Fruit fly (Drosophila melanogaster) whole organism, wandering third instar larva: ENCODE measurements around the gene CG7706.
A peak's percentile ranks its signal among the peaks of the same experiment; 100 is the strongest.

Source experiments
- Abd-B ChIP-seq: fragments of >200 bp; optimal IDR thresholded peaks from 2 replicates; lab custom pipeline; 2017; ENCODE audit warnings: missing biosample characterization, missing genetic modification characterization
- CG32264 ChIP-seq: fragments of 200-800 bp; sonication (Bioruptor generic); optimal IDR thresholded peaks from 2 replicates; lab custom pipeline; 2016; ENCODE audit warnings: missing biosample characterization, missing genetic modification characterization
- CG9705 ChIP-seq: fragments of 200-800 bp; sonication (Bioruptor generic); optimal IDR thresholded peaks from 2 replicates; lab custom pipeline; 2018; ENCODE audit warnings: missing biosample characterization, mild to moderate bottlenecking, missing genetic modification characterization
- CrebA ChIP-seq: fragments of 200-800 bp; sonication (Bioruptor generic); optimal IDR thresholded peaks from 2 replicates; lab custom pipeline; 2016; ENCODE audit warnings: missing biosample characterization, mild to moderate bottlenecking, missing genetic modification characterization, borderline replicate concordance
- Dfd ChIP-seq: fragments of >200 bp; optimal IDR thresholded peaks from 2 replicates; lab custom pipeline; 2017; ENCODE audit warnings: missing biosample characterization, missing genetic modification characterization
- GATAd ChIP-seq: sonication (Bioruptor generic); optimal IDR thresholded peaks from 2 replicates; lab custom pipeline; 2016; ENCODE audit warnings: missing biosample characterization, missing genetic modification characterization
- HLH106 ChIP-seq: fragments of 200-800 bp; optimal IDR thresholded peaks from 3 replicates; lab custom pipeline; 2019; ENCODE audit warnings: missing biosample characterization, mild to moderate bottlenecking, missing genetic modification characterization, moderate library complexity
- Hnf4 ChIP-seq: fragments of 200-800 bp; sonication (Bioruptor generic); optimal IDR thresholded peaks from 2 replicates; lab custom pipeline; 2016; ENCODE audit warnings: missing biosample characterization, mild to moderate bottlenecking, missing genetic modification characterization
- Hr83 ChIP-seq: fragments of 200-300 bp; sonication (Bioruptor generic); optimal IDR thresholded peaks from 2 replicates; lab custom pipeline; 2016; ENCODE audit warnings: missing biosample characterization, mild to moderate bottlenecking, missing genetic modification characterization, moderate library complexity; ENCODE audit not compliant: poor library complexity, severe bottlenecking
- Mio ChIP-seq: sonication (Bioruptor generic); optimal IDR thresholded peaks from 2 replicates; lab custom pipeline; 2016; ENCODE audit warnings: missing biosample characterization, missing genetic modification characterization
- Myc ChIP-seq: fragments of >200 bp; optimal IDR thresholded peaks from 2 replicates; lab custom pipeline; 2017
- Rel ChIP-seq, 2 experiments: fragments of 200-800 bp; sonication (Bioruptor generic) in 1 of 2; optimal IDR thresholded peaks; 2 replicates in 1 of 2; 3 replicates in 1 of 2; lab custom pipeline; 2016 to 2019; ENCODE audit warnings: mild to moderate bottlenecking in 2 of 2, missing biosample characterization in 2 of 2, missing genetic modification characterization in 2 of 2, moderate library complexity in 1 of 2
- Sp1 ChIP-seq: fragments of 200-800 bp; sonication (Bioruptor generic); optimal IDR thresholded peaks from 3 replicates; lab custom pipeline; 2019; ENCODE audit warnings: missing biosample characterization, mild to moderate bottlenecking, missing genetic modification characterization, moderate library complexity
- Vsx2 ChIP-seq: fragments of 200-300, 225-300 bp; sonication (Bioruptor generic); optimal IDR thresholded peaks from 2 replicates; lab custom pipeline; 2018; ENCODE audit warnings: missing biosample characterization, missing genetic modification characterization; ENCODE audit not compliant: partially characterized antibody
- br ChIP-seq: fragments of 200-800 bp; sonication (Bioruptor generic); optimal IDR thresholded peaks from 2 replicates; lab custom pipeline; 2016; ENCODE audit warnings: missing biosample characterization, missing genetic modification characterization
- dl ChIP-seq, 2 experiments: fragments of 175-275, 200-275 bp in 1 of 2; fragments of 200-275 bp in 1 of 2; sonication (Bioruptor generic); optimal IDR thresholded peaks; lab custom pipeline; 2018; ENCODE audit warnings: mild to moderate bottlenecking in 2 of 2, missing biosample characterization in 2 of 2, missing genetic modification characterization in 2 of 2, moderate library complexity in 2 of 2; ENCODE audit not compliant: partially characterized antibody in 2 of 2, insufficient read depth in 1 of 2
- dsf ChIP-seq: sonication (Bioruptor generic); optimal IDR thresholded peaks from 2 replicates; lab custom pipeline; 2016; ENCODE audit warnings: missing biosample characterization, missing genetic modification characterization, borderline replicate concordance
- foxo ChIP-seq, 2 experiments: fragments of 200-800 bp; sonication (Bioruptor generic); optimal IDR thresholded peaks; 2 replicates in 1 of 2; 3 replicates in 1 of 2; lab custom pipeline; 2016 to 2017; ENCODE audit warnings: missing biosample characterization in 2 of 2, missing genetic modification characterization in 2 of 2
- fru ChIP-seq: fragments of 200-800 bp; sonication (Bioruptor generic); optimal IDR thresholded peaks from 3 replicates; lab custom pipeline; 2016; ENCODE audit warnings: missing biosample characterization, mild to moderate bottlenecking, missing genetic modification characterization
- h ChIP-seq: fragments of 200-800 bp; sonication (Bioruptor generic); optimal IDR thresholded peaks from 3 replicates; lab custom pipeline; 2016; ENCODE audit warnings: missing biosample characterization, mild to moderate bottlenecking, missing genetic modification characterization
- jim ChIP-seq: fragments of 175-275, 200-325 bp; sonication (Bioruptor generic); optimal IDR thresholded peaks from 2 replicates; lab custom pipeline; 2016; ENCODE audit warnings: missing biosample characterization, mild to moderate bottlenecking, missing genetic modification characterization
- pan ChIP-seq: fragments of >200 bp; optimal IDR thresholded peaks from 2 replicates; lab custom pipeline; 2017
- sage ChIP-seq: fragments of 200-800 bp; sonication (Bioruptor generic); optimal IDR thresholded peaks from 2 replicates; lab custom pipeline; 2016; ENCODE audit warnings: missing biosample characterization, mild to moderate bottlenecking, missing genetic modification characterization
- sv ChIP-seq: fragments of 200-800 bp; sonication (Bioruptor generic); optimal IDR thresholded peaks from 3 replicates; lab custom pipeline; 2016; ENCODE audit warnings: missing biosample characterization, missing genetic modification characterization
- woc ChIP-seq: sonication (Bioruptor generic); optimal IDR thresholded peaks from 2 replicates; lab custom pipeline; 2016; ENCODE audit warnings: missing biosample characterization, mild to moderate bottlenecking, missing genetic modification characterization

Gene CG7706

DNA sequence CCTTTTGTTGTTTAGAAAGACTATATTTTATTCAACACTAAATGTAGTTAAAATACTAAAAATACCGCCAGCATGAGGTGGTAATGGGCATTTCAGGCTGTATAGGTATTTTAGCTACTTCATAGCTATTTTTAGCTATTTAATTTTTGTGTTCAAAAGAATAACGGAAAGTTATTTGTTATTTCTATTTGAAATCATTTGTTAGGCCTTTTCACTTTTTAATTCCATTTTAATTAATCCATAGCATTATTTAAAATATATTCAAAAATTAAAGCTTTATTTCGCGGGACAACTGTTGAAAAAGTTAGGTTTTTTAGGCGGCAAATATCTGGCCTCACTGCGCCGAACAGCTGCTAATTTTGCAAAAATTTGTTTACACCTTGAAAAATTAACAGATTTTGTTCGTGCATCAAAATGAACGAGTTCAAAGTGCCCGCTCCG is at the start of gene CG7706, which contains the start of gene dind:
Gene CG7706 (plus strand): TSS at position 319 of the 441 bp plus-strand sequence.
Gene dind (minus strand): TSS at position 40 of the 441 bp plus-strand sequence.
- TF ChIP-seq Abd-B (GFP tag; lab: Kevin White, UChicago) (no peak), br (no peak), dl (GFP tag; optimal IDR thresholded peaks at IDR 0.05; lab: Kevin White, UChicago; ENCODE audit: insufficient read depth in 1 of 2, partially characterized antibody in 2 of 2) (no peak), h (GFP tag; lab: Kevin White, UChicago) (no peak), CG32264 (GFP tag; lab: Kevin White, UChicago) (no peak), Myc (lab: Kevin White, UChicago) (peak; percentile 80)

DNA sequence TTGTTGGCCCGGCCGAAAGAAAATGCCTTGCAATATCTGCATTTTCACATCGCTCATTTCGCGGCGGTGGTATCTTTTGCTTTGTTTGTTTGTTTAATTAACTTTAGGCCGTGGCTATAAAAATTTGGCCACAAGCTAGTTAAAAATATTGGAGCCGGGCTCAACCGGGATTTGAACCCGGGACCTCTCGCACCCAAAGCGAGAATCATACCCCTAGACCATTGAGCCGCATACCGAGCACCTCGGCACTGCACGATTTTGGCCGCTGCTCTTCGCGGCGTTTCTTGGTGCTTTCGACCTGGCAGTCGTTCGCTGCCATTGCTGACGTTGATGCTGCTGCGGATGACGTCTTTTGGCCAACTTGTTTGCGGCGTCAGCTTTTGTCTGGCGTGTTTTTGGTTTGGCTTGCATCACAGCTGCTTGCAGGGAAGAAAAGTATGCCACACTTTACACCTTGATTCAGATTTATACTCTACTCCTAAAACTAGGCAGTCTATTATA is 49.3 kb upstream of the CG7706 start:
- TF ChIP-seq Myc (lab: Kevin White, UChicago) (peak; percentile 93), CrebA (GFP tag; lab: Kevin White, UChicago) (peak; percentile 18), dsf (no peak), Vsx2 (GFP tag; lab: Kevin White, UChicago) (peak; percentile 48), HLH106 (tag; lab: Kevin White, UChicago) (peak; percentile 4)

DNA sequence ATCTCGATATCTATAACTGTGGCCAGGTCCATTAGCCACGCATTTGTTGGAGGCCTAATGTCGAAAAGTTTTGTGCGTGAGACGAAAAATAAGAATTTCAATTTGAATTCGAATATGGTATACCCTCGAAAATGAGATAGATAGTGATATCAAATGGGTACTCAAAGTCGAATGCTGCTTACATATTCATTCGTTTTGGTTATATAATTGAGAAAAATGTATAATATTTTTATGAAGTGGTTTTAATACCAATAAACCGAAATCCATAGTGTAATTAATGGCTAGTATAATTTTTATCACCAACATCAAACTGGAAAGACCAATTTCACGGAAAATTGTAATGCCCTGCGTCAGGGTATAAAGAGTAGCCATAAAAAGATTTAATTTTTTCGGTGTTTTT is 44.5 kb upstream of the CG7706 start:
- TF ChIP-seq h (GFP tag; lab: Kevin White, UChicago): peak; percentile 12
- TF ChIP-seq CG9705 (GFP tag; lab: Kevin White, UChicago): no peak
- TF ChIP-seq GATAd (GFP tag; lab: Kevin White, UChicago): no peak

DNA sequence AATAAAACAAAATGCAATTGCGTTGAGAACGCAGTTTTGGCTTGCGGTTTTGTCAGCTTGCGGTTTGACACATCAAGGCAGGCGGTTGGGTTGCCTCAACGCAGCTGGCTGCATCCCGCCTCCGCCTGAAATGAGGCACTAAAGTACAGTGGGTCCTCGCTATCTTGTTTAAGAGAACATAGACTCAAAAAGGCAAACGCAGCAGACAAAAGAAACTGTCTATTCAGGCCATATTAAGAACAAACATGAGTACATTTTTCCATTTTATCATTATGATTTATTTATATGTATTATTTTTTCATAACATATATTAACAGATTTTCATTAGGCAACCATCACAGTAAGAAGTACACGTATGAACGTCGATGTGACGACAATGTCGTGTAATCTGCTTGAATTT is 38.0 kb upstream of the CG7706 start:
- TF ChIP-seq HLH106 (tag; lab: Kevin White, UChicago) (peak; percentile 1), CG9705 (GFP tag; lab: Kevin White, UChicago) (no peak)

DNA sequence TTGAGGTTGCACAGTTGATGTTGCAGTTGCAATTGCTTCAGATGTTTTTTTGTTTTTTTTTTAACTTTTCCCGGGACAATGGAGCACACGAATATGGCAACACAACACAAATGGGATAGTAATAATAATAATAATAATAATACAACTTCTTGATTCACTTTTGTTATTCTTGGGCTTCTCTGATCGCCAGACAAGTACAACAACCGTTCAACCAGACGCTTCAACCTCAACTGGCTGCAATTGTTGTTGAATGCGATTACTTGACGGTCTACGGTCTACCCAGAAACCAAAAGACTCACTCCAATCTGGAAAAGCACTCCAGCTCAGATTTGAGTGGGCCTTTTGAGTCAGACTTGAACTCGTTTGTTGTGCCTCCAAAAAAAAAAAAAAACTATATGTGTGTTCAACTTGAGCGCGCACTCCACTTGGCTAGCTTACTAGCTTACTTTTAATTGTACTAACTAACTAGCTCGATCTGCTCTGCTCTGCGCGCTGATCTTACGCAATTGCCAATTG is 36.3 kb upstream of the CG7706 start, which contains the start of gene CG14301:
Gene CG14301 (minus strand): TSS at position 216 of the 516 bp plus-strand sequence.
- TF ChIP-seq Abd-B (GFP tag; lab: Kevin White, UChicago) (no peak), jim (GFP tag; lab: Kevin White, UChicago) (no peak), br (no peak), Dfd (GFP tag; lab: Kevin White, UChicago) (no peak), Mio (GFP tag; lab: Kevin White, UChicago) (no peak), GATAd (GFP tag; lab: Kevin White, UChicago) (no peak), Hr83 (no peak), Myc (lab: Kevin White, UChicago) (no peak), HLH106 (tag; lab: Kevin White, UChicago) (no peak), sage (GFP tag; lab: Kevin White, UChicago) (no peak), Rel (GFP tag; optimal IDR thresholded peaks at IDR 0.05; lab: Kevin White, UChicago) (no peak), Rel (tag; optimal IDR thresholded peaks at IDR 0.05; lab: Kevin White, UChicago) (no peak), fru (GFP tag; lab: Kevin White, UChicago) (no peak), sv (GFP tag; lab: Kevin White, UChicago) (no peak)

DNA sequence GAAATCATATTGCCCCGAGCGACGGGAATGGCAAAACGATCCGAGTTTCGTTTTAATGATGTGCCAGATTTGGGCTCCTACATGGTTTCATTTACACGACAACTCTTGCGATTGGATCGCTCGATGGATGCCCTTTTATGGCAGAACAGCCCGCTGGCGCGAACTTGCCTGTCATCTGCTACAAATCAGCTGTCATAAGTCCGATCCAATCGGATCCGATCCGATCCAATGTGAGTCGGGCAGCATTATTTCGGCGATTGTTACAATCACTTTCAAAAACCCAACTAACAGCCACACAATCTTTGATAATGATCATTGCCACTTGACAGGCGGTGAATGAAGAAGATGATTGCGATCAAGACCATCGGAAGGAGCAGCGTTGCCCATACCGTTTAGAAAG is 34.0 kb upstream of the CG7706 start:
- TF ChIP-seq h (GFP tag; lab: Kevin White, UChicago) (no peak), Hr83 (no peak), foxo (GFP tag; optimal IDR thresholded peaks at IDR 0.05; lab: Kevin White, UChicago) (no peak), woc (no peak), Abd-B (GFP tag; lab: Kevin White, UChicago) (no peak), sage (GFP tag; lab: Kevin White, UChicago) (no peak), Rel (GFP tag; optimal IDR thresholded peaks at IDR 0.05; lab: Kevin White, UChicago) (no peak), Rel (tag; optimal IDR thresholded peaks at IDR 0.05; lab: Kevin White, UChicago) (no peak), Hnf4 (GFP tag; lab: Kevin White, UChicago) (no peak), Myc (lab: Kevin White, UChicago) (no peak), pan (lab: Kevin White, UChicago) (no peak), CG9705 (GFP tag; lab: Kevin White, UChicago) (no peak), Vsx2 (GFP tag; lab: Kevin White, UChicago) (no peak), Sp1 (GFP tag; lab: Kevin White, UChicago) (no peak)
- TF ChIP-seq, all 38 proteins: peak for 0
